Worm (Caenorhabditis elegans) whole organism, late embryonic: ENCODE results near the gene T01D3.3.

Source experiments
- ama-1 ChIP-seq: fragments of 150-350 bp; optimal IDR thresholded peaks from 2 replicates; lab custom pipeline; 2014
- ets-4 ChIP-seq: sonication (generic microtip); optimal IDR thresholded peaks from 2 replicates; lab custom pipeline; 2016; ENCODE audit warnings: missing genetic modification characterization, missing compliant biosample characterization
- pqm-1 ChIP-seq: sonication (generic microtip); optimal IDR thresholded peaks from 2 replicates; lab custom pipeline; 2016; ENCODE audit warnings: missing genetic modification characterization, missing compliant biosample characterization
- sox-4 ChIP-seq: sonication (generic microtip); optimal IDR thresholded peaks from 2 replicates; lab custom pipeline; 2017; ENCODE audit warnings: mild to moderate bottlenecking, missing genetic modification characterization, inconsistent platforms, missing compliant biosample characterization

DNA sequence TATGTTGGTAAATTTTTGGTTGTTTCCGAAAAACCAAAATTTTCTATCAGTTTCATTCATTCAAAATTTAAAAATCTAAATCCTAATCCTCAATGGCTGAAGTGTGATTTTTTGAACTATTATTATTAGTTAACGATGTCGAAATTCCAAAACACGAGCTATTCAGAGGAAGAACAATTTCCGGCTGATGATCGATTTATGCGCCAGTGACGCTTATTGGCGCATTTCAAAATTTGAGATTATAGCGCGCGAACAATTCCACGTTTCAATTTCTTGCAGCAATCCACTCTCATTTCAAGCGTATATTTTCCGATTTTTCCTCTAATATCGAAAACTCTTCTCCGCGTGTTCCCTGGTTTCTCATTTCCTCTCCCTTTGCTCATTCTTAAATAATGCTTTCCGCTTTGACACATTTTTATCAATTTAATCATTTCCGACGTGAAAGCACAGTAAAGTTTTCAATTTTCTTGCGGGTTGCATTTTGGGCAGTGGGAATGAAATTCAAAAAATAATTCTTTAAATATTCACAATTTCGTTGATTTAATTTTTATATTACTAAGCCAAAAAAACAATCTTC is 39.6 kb upstream of the T01D3.3 start:
- no peak for TF ChIP-seq pqm-1 (tag; lab: Kevin White, UChicago)
- no peak for TF ChIP-seq ama-1 (lab: Kevin White, UChicago)
- no peak for TF ChIP-seq ets-4 (tag; lab: Kevin White, UChicago)
- no peak for TF ChIP-seq sox-4 (tag; lab: Kevin White, UChicago)
